Worm (Caenorhabditis elegans): ENCODE results near the gene F08F8.9.

DNA sequence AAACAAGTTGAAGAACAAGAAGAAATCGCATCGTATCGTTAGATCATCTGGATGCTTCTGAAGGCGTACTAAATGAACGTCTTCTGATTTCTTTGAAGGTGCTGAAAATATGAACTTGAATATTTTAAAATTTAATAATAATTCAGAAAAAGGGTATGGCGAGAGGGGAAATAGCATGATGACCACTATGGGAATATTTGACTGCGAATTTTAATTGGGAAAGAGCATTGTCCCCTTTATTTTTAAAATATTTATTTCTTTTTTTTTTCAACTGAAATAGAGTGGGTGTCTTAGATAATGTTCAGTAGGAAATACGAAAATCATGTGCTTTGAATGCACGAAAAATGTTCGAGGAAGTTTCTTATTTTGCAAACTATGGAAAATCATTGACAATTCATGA, 41.6 kb upstream of the F08F8.9 start, which contains the start of gene lgc-50:
- no peak for TF ChIP-seq ztf-23 (GFP tag; IDR thresholded peaks at IDR 0.05)
- TF ChIP-seq flt-1 (GFP tag; IDR thresholded peaks at IDR 0.05), result no peak
- TF ChIP-seq med-1 (GFP tag; optimal IDR thresholded peaks at IDR 0.05; ENCODE audit: insufficient read depth), result no peak
- TF ChIP-seq cog-1 (tag; optimal IDR thresholded peaks at IDR 0.05), result no peak
- TF ChIP-seq ref-1 (GFP tag; conservative IDR thresholded peaks at IDR 0.05), result no peak
- TF ChIP-seq T22C8.4 (GFP tag; IDR thresholded peaks at IDR 0.05), result no peak
- no peak for TF ChIP-seq ztf-29 (GFP tag; IDR thresholded peaks at IDR 0.05)
- no peak for TF ChIP-seq klf-2 (GFP tag; conservative IDR thresholded peaks at IDR 0.05)
- no peak for TF ChIP-seq tab-1 (GFP tag; IDR thresholded peaks at IDR 0.05)

Measured in whole organism, midembryonic.